Fruit fly (Drosophila melanogaster): ENCODE data around the gene Sgs1.

- no peak for TF ChIP-seq psq (optimal IDR thresholded peaks at IDR 0.05)
- no peak for TF ChIP-seq insv (optimal IDR thresholded peaks at IDR 0.05)
- TF ChIP-seq Sin3A (optimal IDR thresholded peaks at IDR 0.05): no peak
- TF ChIP-seq ttk (optimal IDR thresholded peaks at IDR 0.05): no peak
Observed at dm6 chr2L:4889451-4890045, 47.7 kb upstream of the Sgs1 start, which contains the start of gene CG15625.

Data from Kc167 (cell line).